Worm (Caenorhabditis elegans) whole organism, L1 larva: ENCODE results near the gene C08B11.9.

Source experiments
- ceh-82 ChIP-seq, 3 experiments: fragments of 150-350 bp in 1 of 3; sonication (generic microtip) in 2 of 3; optimal IDR thresholded peaks; 2 replicates each; lab custom pipeline; 2014 to 2017; ENCODE audit warnings: missing biosample characterization in 3 of 3, missing genetic modification characterization in 3 of 3
- dpl-1 ChIP-seq, 3 experiments: fragments of 150-350 bp in 2 of 3; sonication (generic microtip) in 1 of 3; optimal IDR thresholded peaks; 2 replicates each; lab custom pipeline; 2014 to 2017; ENCODE audit warnings: missing biosample characterization in 3 of 3, missing genetic modification characterization in 3 of 3, missing genetic modification reagents in 3 of 3
- elt-3 ChIP-seq, 6 experiments: fragments of 150-350 bp in 1 of 6; sonication (generic microtip); optimal IDR thresholded peaks; 2 replicates each; lab custom pipeline; 2017 to 2018; ENCODE audit warnings: missing biosample characterization in 6 of 6, missing genetic modification characterization in 6 of 6, inconsistent platforms in 1 of 6
- grh-1 ChIP-seq: fragments of 200-800 bp; sonication (Bioruptor generic); IDR thresholded peaks from 2 replicates; pipeline ENCODE4 v1.3.6; 2022; ENCODE audit warnings: missing genetic modification reagents, missing genetic modification characterization, missing compliant biosample characterization
- lin-15B ChIP-seq: fragments of 150-350 bp; sonication (generic microtip); optimal IDR thresholded peaks from 3 replicates; lab custom pipeline; 2014; ENCODE audit warnings: missing biosample characterization, missing genetic modification characterization
- nhr-237 ChIP-seq: fragments of 150-350 bp; optimal IDR thresholded peaks from 2 replicates; lab custom pipeline; 2014; ENCODE audit warnings: missing biosample characterization, missing genetic modification characterization
- nhr-90 ChIP-seq: sonication (generic microtip); optimal IDR thresholded peaks from 2 replicates; lab custom pipeline; 2016; ENCODE audit warnings: mild to moderate bottlenecking, missing genetic modification characterization, missing compliant biosample characterization; ENCODE audit not compliant: poor library complexity
- snpc-4 ChIP-seq: fragments of 150-350 bp; optimal IDR thresholded peaks from 2 replicates; lab custom pipeline; 2014; ENCODE audit warnings: missing biosample characterization, missing genetic modification characterization
- unc-130 ChIP-seq: fragments of 150-350 bp; optimal IDR thresholded peaks from 2 replicates; lab custom pipeline; 2017; ENCODE audit warnings: missing biosample characterization, missing genetic modification characterization, inconsistent platforms
- ztf-4 ChIP-seq: fragments of 150-350 bp; optimal IDR thresholded peaks from 2 replicates; lab custom pipeline; 2014; ENCODE audit warnings: missing biosample characterization, missing genetic modification characterization

DNA sequence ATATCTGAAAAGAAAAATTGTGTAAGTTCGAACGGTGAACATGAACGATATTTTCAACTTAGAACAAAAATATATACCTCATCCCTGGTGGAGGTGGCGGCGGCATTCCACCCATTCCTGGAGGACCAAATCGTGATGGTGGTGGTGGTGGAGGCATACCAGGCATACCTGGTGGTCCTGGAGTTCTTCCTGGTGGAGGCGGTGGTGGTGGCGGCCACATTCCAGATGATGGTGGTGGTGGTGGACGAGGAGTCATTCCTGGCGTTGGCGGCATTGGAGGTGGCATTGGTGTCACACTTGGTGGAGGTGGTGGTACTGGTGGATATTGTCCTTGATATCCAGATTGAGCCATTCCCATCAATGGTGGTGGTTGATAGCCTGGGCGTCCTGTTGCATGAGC is 3.4 kb downstream of the C08B11.9 start:
- TF ChIP-seq nhr-90: no peak
- no peak for TF ChIP-seq ceh-82 (tag; optimal IDR thresholded peaks at IDR 0.05; lab: Kevin White, UChicago)
- no peak for TF ChIP-seq grh-1 (GFP tag; lab: Robert Waterston, UW)
- TF ChIP-seq dpl-1 (GFP tag; optimal IDR thresholded peaks at IDR 0.05; lab: Kevin White, UChicago): no peak
- TF ChIP-seq elt-3 (tag; optimal IDR thresholded peaks at IDR 0.05; lab: Kevin White, UChicago): no peak
- TF ChIP-seq ztf-4 (tag; lab: Kevin White, UChicago): no peak
- no peak for TF ChIP-seq snpc-4
- no peak for TF ChIP-seq nhr-237
- no peak for TF ChIP-seq unc-130 (tag; lab: Kevin White, UChicago)
- TF ChIP-seq lin-15B (tag; lab: Kevin White, UChicago): no peak
